Worm (Caenorhabditis elegans) whole organism, L2 larva: ENCODE results near the gene C18A3.3.

Experiments
- C34F6.9 ChIP-seq: fragments of 150-350 bp; optimal IDR thresholded peaks from 2 replicates; lab custom pipeline; 2014; ENCODE audit warnings: missing biosample characterization, missing genetic modification characterization
- F13H6.1 ChIP-seq: sonication (generic microtip); optimal IDR thresholded peaks from 2 replicates; lab custom pipeline; 2016; ENCODE audit warnings: missing genetic modification characterization, missing compliant biosample characterization
- R02D3.7 ChIP-seq: fragments of 150-350 bp; optimal IDR thresholded peaks from 2 replicates; lab custom pipeline; 2014; ENCODE audit warnings: missing biosample characterization, missing genetic modification characterization
- ZK546.5 ChIP-seq: sonication (generic microtip); optimal IDR thresholded peaks from 2 replicates; lab custom pipeline; 2017; ENCODE audit warnings: missing biosample characterization, missing genetic modification characterization
- aly-2 ChIP-seq: fragments of 150-350 bp; optimal IDR thresholded peaks from 2 replicates; lab custom pipeline; 2014; ENCODE audit warnings: missing biosample characterization, missing genetic modification characterization
- ama-1 ChIP-seq: fragments of 150-350 bp; optimal IDR thresholded peaks from 2 replicates; lab custom pipeline; 2018; ENCODE audit warnings: inconsistent platforms
- ceh-16 ChIP-seq: fragments of 150-350 bp; optimal IDR thresholded peaks from 2 replicates; lab custom pipeline; 2014; ENCODE audit warnings: missing biosample characterization, missing genetic modification characterization
- crh-2 ChIP-seq: sonication (generic microtip); optimal IDR thresholded peaks from 2 replicates; lab custom pipeline; 2017; ENCODE audit warnings: missing biosample characterization, missing genetic modification characterization
- dmd-4 ChIP-seq: sonication (generic microtip); optimal IDR thresholded peaks from 2 replicates; lab custom pipeline; 2017; ENCODE audit warnings: missing biosample characterization, missing genetic modification characterization
- egl-27 ChIP-seq: sonication (generic microtip); optimal IDR thresholded peaks from 3 replicates; lab custom pipeline; 2017; ENCODE audit warnings: missing biosample characterization, missing genetic modification reagents, missing genetic modification characterization
- elt-1 ChIP-seq: fragments of 150-350 bp; optimal IDR thresholded peaks from 2 replicates; lab custom pipeline; 2014; ENCODE audit warnings: missing biosample characterization, missing genetic modification characterization
- elt-3 ChIP-seq: sonication (generic microtip); optimal IDR thresholded peaks from 2 replicates; lab custom pipeline; 2017; ENCODE audit warnings: missing biosample characterization, missing genetic modification characterization
- fos-1 ChIP-seq: fragments of 150-350 bp; optimal IDR thresholded peaks from 2 replicates; lab custom pipeline; 2014; ENCODE audit warnings: missing biosample characterization, missing genetic modification characterization
- lin-11 ChIP-seq: fragments of 150-350 bp; sonication (generic microtip); optimal IDR thresholded peaks from 2 replicates; lab custom pipeline; 2014; ENCODE audit warnings: missing biosample characterization, missing genetic modification characterization, inconsistent platforms, mixed read lengths
- lin-13 ChIP-seq: fragments of 150-350 bp; optimal IDR thresholded peaks from 2 replicates; lab custom pipeline; 2014; ENCODE audit warnings: missing biosample characterization, missing genetic modification reagents, missing genetic modification characterization
- lin-39 ChIP-seq: fragments of 150-350 bp; optimal IDR thresholded peaks from 2 replicates; lab custom pipeline; 2014; ENCODE audit warnings: missing biosample characterization, missing genetic modification reagents, missing genetic modification characterization
- lsy-2 ChIP-seq, 2 experiments: fragments of 150-350 bp in 1 of 2; sonication (generic microtip) in 1 of 2; optimal IDR thresholded peaks; 2 replicates each; lab custom pipeline; 2014 to 2017; ENCODE audit warnings: missing biosample characterization in 2 of 2, missing genetic modification characterization in 2 of 2
- nhr-10 ChIP-seq: sonication (generic microtip); optimal IDR thresholded peaks from 2 replicates; lab custom pipeline; 2017; ENCODE audit warnings: missing biosample characterization, missing genetic modification characterization
- nhr-11 ChIP-seq: fragments of 150-350 bp; optimal IDR thresholded peaks from 2 replicates; lab custom pipeline; 2014; ENCODE audit warnings: missing biosample characterization, missing genetic modification characterization
- nhr-129 ChIP-seq: fragments of 150-350 bp; optimal IDR thresholded peaks from 2 replicates; lab custom pipeline; 2014; ENCODE audit warnings: missing biosample characterization, missing genetic modification characterization
- nhr-21 ChIP-seq: fragments of 150-350 bp; optimal IDR thresholded peaks from 2 replicates; lab custom pipeline; 2014; ENCODE audit warnings: missing biosample characterization, missing genetic modification characterization
- nhr-23 ChIP-seq: fragments of 150-350 bp; optimal IDR thresholded peaks from 2 replicates; lab custom pipeline; 2014; ENCODE audit warnings: missing biosample characterization, missing genetic modification reagents, missing genetic modification characterization
- nhr-237 ChIP-seq: fragments of 150-350 bp; optimal IDR thresholded peaks from 2 replicates; lab custom pipeline; 2014; ENCODE audit warnings: missing biosample characterization, missing genetic modification characterization
- nhr-25 ChIP-seq: fragments of 150-350 bp; sonication (generic microtip); optimal IDR thresholded peaks from 3 replicates; lab custom pipeline; 2014; ENCODE audit warnings: missing biosample characterization, missing genetic modification characterization
- sem-4 ChIP-seq: fragments of 150-350 bp; optimal IDR thresholded peaks from 2 replicates; lab custom pipeline; 2014; ENCODE audit warnings: missing biosample characterization, missing genetic modification reagents, missing genetic modification characterization
- skn-1 ChIP-seq: sonication (generic microtip); optimal IDR thresholded peaks from 2 replicates; lab custom pipeline; 2017; ENCODE audit warnings: missing biosample characterization, missing genetic modification characterization
- sma-3 ChIP-seq: sonication (generic microtip); optimal IDR thresholded peaks from 2 replicates; lab custom pipeline; 2016; ENCODE audit warnings: missing genetic modification reagents, missing genetic modification characterization, missing compliant biosample characterization
- sma-9 ChIP-seq, 2 experiments: fragments of 150-350 bp in 1 of 2; sonication (generic microtip) in 1 of 2; optimal IDR thresholded peaks; 2 replicates each; lab custom pipeline; 2014 to 2016; ENCODE audit warnings: missing genetic modification characterization in 2 of 2, mild to moderate bottlenecking in 1 of 2, missing biosample characterization in 1 of 2, missing compliant biosample characterization in 1 of 2, missing genetic modification reagents in 1 of 2, moderate library complexity in 1 of 2
- snpc-4 ChIP-seq: fragments of 150-350 bp; optimal IDR thresholded peaks from 2 replicates; lab custom pipeline; 2014; ENCODE audit warnings: missing biosample characterization, missing genetic modification characterization
- unc-55 ChIP-seq: fragments of 150-350 bp; sonication (generic microtip); optimal IDR thresholded peaks from 3 replicates; lab custom pipeline; 2014; ENCODE audit warnings: missing biosample characterization, missing genetic modification reagents, missing genetic modification characterization
- unc-62 ChIP-seq: fragments of 150-350 bp; optimal IDR thresholded peaks from 2 replicates; lab custom pipeline; 2014; ENCODE audit warnings: missing biosample characterization, missing genetic modification reagents, missing genetic modification characterization

C18A3.3 gene

DNA sequence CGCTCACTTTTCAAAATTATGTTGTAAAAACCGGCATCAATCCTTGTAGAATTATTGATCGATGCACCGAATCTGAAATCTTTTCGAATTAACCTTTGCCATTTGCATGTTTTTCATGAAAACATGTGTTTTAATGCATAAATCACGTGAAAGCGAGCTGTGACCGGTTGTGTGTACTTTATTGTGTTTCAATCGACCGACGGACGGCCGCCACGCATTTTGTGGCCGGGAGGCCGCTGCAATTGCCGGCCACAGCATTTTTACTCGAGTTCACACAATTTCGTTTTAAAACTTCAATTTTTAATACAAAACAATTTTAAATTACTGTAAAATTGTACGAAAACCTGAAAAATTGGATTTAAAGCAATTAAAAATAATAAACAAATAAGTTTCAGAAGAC, 27.1 kb upstream of the C18A3.3 start, which contains the start of gene C25H3.11:
C25H3.11 (minus strand) TSS at position 82 of the 400 bp plus-strand sequence.
- TF ChIP-seq fos-1 (tag; lab: Kevin White, UChicago) (peak; percentile 33), nhr-21 (tag; lab: Kevin White, UChicago) (peak; percentile 21), C34F6.9 (tag; lab: Kevin White, UChicago) (peak; percentile 47), lsy-2 (tag; optimal IDR thresholded peaks at IDR 0.05; lab: Kevin White, UChicago) (peak in 1 of 2 experiments; percentile 43), unc-55 (GFP tag; lab: Kevin White, UChicago) (peak; percentile 16), lin-39 (no peak), nhr-10 (no peak), sma-3 (GFP tag; lab: Kevin White, UChicago) (peak; percentile 10), F13H6.1 (tag; lab: Kevin White, UChicago) (peak; percentile 13), R02D3.7 (tag; lab: Kevin White, UChicago) (no peak), ceh-16 (tag; lab: Kevin White, UChicago) (no peak), nhr-25 (peak; percentile 41), crh-2 (tag; lab: Kevin White, UChicago) (peak; percentile 59)

DNA sequence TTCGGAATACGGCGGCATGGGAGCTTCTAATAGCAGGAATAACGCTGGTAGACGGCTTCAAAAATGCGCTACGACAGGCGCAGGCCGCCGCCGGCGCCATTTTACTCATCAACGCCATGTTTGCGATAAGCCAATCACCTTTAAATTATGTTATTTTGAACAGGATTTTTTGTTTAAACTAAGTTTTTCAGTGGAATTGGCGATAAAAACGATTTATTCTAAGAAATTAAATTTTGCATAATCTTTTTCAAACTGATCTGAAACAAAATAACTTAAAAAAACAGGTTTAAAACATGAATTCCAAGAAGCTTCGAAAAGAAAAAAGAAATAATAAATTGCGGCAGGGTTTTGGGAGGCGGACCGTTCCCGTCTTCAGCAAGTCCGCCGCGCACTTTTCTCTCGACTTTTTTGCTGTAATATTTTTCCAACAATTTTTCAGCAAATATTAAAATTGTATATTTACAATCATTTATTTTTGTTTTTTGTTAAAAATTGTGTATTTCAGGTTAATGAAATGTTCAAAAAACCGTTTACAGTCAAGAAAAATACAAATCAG, 24.8 kb upstream of the C18A3.3 start, which contains the start of the genes ndub-5 and eif-2D:
ndub-5 (minus strand) TSS at position 138 of the 556 bp plus-strand sequence.
eif-2D (plus strand) TSS at position 506 of the 556 bp plus-strand sequence.
- TF ChIP-seq ceh-16 (tag; lab: Kevin White, UChicago): no peak
- peak; percentile 11 for TF ChIP-seq C34F6.9 (tag; lab: Kevin White, UChicago)
- peak in 1 of 2 experiments; percentile 39 for TF ChIP-seq lsy-2 (tag; optimal IDR thresholded peaks at IDR 0.05; lab: Kevin White, UChicago)

DNA sequence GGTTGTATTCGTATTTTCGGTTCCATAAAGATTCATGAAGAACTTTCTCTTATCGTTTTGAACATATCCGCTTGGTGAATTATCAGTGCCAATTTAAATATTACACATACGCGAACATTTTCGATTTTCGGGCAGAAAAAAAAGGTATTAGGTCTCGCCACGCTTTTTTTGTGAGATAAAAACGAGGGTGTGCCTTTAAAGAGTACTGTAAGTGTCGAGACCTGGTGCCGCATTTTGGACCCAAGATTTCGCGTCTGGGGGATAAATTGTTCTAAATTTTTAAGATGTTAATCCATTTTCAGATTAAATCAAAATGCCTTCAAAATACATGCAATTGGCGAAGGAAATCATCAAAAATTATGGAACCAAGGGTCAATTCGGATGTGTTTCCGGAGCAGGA, 22.2 kb upstream of the C18A3.3 start, which contains the start of gene C25H3.3:
C25H3.3 (plus strand) TSS at position 301 of the 400 bp plus-strand sequence.
- TF ChIP-seq unc-62 (no peak), crh-2 (tag; lab: Kevin White, UChicago) (no peak), fos-1 (tag; lab: Kevin White, UChicago) (no peak), sma-9 (GFP tag; optimal IDR thresholded peaks at IDR 0.05; lab: Kevin White, UChicago) (no peak), sma-9 (tag; optimal IDR thresholded peaks at IDR 0.05; lab: Kevin White, UChicago) (no peak), ceh-16 (tag; lab: Kevin White, UChicago) (no peak), nhr-129 (tag; lab: Kevin White, UChicago) (no peak), nhr-23 (tag; lab: Kevin White, UChicago) (no peak), snpc-4 (tag; lab: Kevin White, UChicago) (no peak), ZK546.5 (no peak), elt-3 (tag; lab: Kevin White, UChicago) (no peak), nhr-11 (no peak), ama-1 (lab: Kevin White, UChicago) (no peak), lin-13 (GFP tag; lab: Kevin White, UChicago) (no peak), egl-27 (tag; lab: Kevin White, UChicago) (no peak), aly-2 (tag; lab: Kevin White, UChicago) (no peak), F13H6.1 (tag; lab: Kevin White, UChicago) (no peak), nhr-237 (tag; lab: Kevin White, UChicago) (no peak), lin-11 (tag; lab: Kevin White, UChicago) (no peak), nhr-25 (no peak)

DNA sequence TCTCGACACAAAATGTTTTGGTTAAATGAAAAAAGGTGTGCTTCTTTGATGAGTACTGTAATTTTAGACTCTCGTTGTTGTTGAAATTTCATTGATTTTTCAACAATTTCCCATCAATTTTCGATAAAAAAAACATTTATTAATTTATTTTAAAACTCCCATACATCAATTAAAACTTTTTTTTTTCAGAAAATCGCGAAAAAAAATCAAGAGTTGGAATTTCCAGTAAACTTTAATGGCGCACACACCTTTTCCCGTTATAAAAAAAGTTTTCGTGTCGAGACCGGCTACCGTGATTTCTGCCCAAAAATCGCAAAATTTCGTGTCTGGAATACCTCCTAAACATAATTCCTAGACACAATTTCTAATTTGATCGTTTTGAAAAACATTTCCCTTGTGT, 21.3 kb upstream of the C18A3.3 start, which contains the start of gene C25H3.14:
C25H3.14 (plus strand) TSS at position 301 of the 400 bp plus-strand sequence.
- TF ChIP-seq nhr-25 (no peak), sem-4 (tag; lab: Kevin White, UChicago) (no peak), F13H6.1 (tag; lab: Kevin White, UChicago) (no peak), nhr-237 (tag; lab: Kevin White, UChicago) (no peak), skn-1 (tag; lab: Kevin White, UChicago) (no peak)

DNA sequence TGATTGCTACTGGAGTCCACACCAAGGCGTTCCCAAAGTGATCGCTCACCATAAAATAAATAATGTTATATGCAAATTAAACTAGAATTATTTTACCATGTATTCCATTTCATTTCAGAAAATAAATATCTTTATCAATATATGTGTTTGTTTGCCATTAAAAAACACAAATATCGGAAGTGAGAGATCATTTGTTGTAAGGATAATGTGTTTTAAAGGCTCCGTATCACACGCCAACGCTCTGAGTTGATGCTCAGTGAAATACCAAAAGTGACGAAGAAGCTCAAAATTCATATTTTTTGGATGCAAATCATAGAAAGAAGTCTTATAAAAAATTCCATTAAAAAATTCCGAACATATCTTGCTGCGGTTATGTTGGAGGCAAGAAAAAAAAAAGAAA, 19.9 kb upstream of the C18A3.3 start:
- TF ChIP-seq C34F6.9 (tag; lab: Kevin White, UChicago) (no peak), skn-1 (tag; lab: Kevin White, UChicago) (no peak), dmd-4 (no peak), sma-3 (GFP tag; lab: Kevin White, UChicago) (no peak), elt-1 (tag; lab: Kevin White, UChicago) (no peak), ZK546.5 (no peak)
